Worm (Caenorhabditis elegans): ENCODE results near the gene M163.11.
A peak's percentile ranks its signal among the peaks of the same experiment; 100 is the strongest.

Gene M163.11

DNA sequence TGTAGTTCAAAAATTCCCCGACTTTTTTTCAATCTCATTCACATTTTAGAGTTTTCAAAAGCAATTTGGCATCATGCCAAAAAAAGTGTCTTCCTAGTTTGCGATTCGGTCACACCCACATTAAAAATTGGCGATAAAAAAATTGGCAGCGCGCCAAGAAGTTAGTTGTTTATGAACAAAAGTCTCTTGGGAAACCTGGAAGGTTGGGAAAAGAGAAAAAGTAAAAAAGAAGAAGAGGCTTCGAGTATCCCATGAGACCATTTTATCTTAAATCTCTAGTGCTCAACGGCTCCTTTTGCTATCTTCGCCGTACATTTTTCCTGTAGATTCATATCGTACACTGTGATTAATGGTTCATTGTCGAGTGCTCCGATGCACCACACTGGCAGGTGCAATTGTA, 8.7 kb downstream of the M163.11 start:
- TF ChIP-seq unc-30 (tag; optimal IDR thresholded peaks at IDR 0.05) (no peak), unc-62 (GFP tag; optimal IDR thresholded peaks at IDR 0.05) (no peak), mep-1 (tag; optimal IDR thresholded peaks at IDR 0.05) (no peak), C16A3.4 (tag; optimal IDR thresholded peaks at IDR 0.05) (no peak), pag-3 (tag; optimal IDR thresholded peaks at IDR 0.05; ENCODE audit: borderline replicate concordance, insufficient read depth) (no peak), nhr-11 (tag; optimal IDR thresholded peaks at IDR 0.05) (no peak), fkh-4 (tag; optimal IDR thresholded peaks at IDR 0.05; ENCODE audit: borderline replicate concordance) (no peak), elt-3 (tag; optimal IDR thresholded peaks at IDR 0.05) (no peak), mab-9 (GFP tag; IDR thresholded peaks at IDR 0.05) (no peak), lin-39 (tag; optimal IDR thresholded peaks at IDR 0.05) (no peak), nhr-12 (tag; optimal IDR thresholded peaks at IDR 0.05) (no peak), isw-1 (GFP tag; IDR thresholded peaks at IDR 0.05) (no peak), snpc-4 (tag; optimal IDR thresholded peaks at IDR 0.05) (no peak), ceh-88 (GFP tag; IDR thresholded peaks at IDR 0.05) (no peak)

DNA sequence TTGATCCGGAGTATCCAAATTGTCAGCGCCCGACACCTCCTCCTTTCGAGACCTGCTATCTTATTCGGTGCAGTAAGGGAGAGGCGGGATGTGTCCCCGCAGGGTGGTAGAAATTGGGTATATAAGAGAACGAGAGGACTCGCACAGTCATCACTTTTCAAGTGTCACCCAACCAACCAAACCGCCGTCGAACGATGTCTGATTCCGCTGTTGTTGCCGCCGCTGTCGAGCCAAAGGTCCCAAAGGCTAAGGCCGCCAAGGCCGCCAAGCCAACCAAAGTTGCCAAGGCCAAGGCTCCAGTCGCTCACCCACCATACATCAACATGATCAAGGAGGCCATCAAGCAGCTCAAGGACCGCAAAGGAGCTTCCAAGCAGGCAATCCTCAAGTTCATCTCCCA, 10.8 kb downstream of the M163.11 start, which contains the start of gene his-24:
Gene his-24 (plus strand): TSS at position 150 of the 400 bp plus-strand sequence.
- no peak for TF ChIP-seq unc-30 (tag; optimal IDR thresholded peaks at IDR 0.05)
- TF ChIP-seq zip-4 (GFP tag; optimal IDR thresholded peaks at IDR 0.05): no peak
- no peak for TF ChIP-seq nhr-237 (tag; optimal IDR thresholded peaks at IDR 0.05)
- peak; percentile 89 for TF ChIP-seq lin-14 (GFP tag; optimal IDR thresholded peaks at IDR 0.05)
- TF ChIP-seq ceh-8 (GFP tag; optimal IDR thresholded peaks at IDR 0.05): peak; percentile 52
- peak; percentile 18 for TF ChIP-seq pax-3 (tag; optimal IDR thresholded peaks at IDR 0.05)
- no peak for TF ChIP-seq Y116A8C.19 (tag; optimal IDR thresholded peaks at IDR 0.05; ENCODE audit: borderline replicate concordance)
- TF ChIP-seq aha-1 (tag; optimal IDR thresholded peaks at IDR 0.05): no peak
- TF ChIP-seq hlh-4 (tag; optimal IDR thresholded peaks at IDR 0.05): no peak
- TF ChIP-seq lsy-2 (tag; optimal IDR thresholded peaks at IDR 0.05): peak; percentile 52 to 66
- TF ChIP-seq lin-35 (GFP tag; optimal IDR thresholded peaks at IDR 0.05): peak; percentile 39 to 73
- no peak for TF ChIP-seq ceh-63 (GFP tag; optimal IDR thresholded peaks at IDR 0.05)
- no peak for TF ChIP-seq aly-2 (tag; optimal IDR thresholded peaks at IDR 0.05)
- TF ChIP-seq dsc-1 (tag; optimal IDR thresholded peaks at IDR 0.05): peak; percentile 58
- no peak for TF ChIP-seq ces-1 (GFP tag; optimal IDR thresholded peaks at IDR 0.05)
- TF ChIP-seq swsn-7 (tag; optimal IDR thresholded peaks at IDR 0.05): peak; percentile 97
- TF ChIP-seq C16A3.4 (tag; optimal IDR thresholded peaks at IDR 0.05): peak; percentile 80
- no peak for TF ChIP-seq tlp-1 (tag; optimal IDR thresholded peaks at IDR 0.05)
- TF ChIP-seq nhr-19 (GFP tag; conservative IDR thresholded peaks at IDR 0.05): peak; percentile 75
- TF ChIP-seq vab-15 (tag; optimal IDR thresholded peaks at IDR 0.05): peak; percentile 40
- TF ChIP-seq nhr-90 (tag; optimal IDR thresholded peaks at IDR 0.05; ENCODE audit: poor library complexity): peak; percentile 62
- peak; percentile 5 for TF ChIP-seq blmp-1 (tag; optimal IDR thresholded peaks at IDR 0.05)
- TF ChIP-seq mep-1 (tag; optimal IDR thresholded peaks at IDR 0.05): peak; percentile 35
- peak; percentile 12 for TF ChIP-seq fos-1 (tag; optimal IDR thresholded peaks at IDR 0.05)
- TF ChIP-seq efl-3 (GFP tag; optimal IDR thresholded peaks at IDR 0.05): peak; percentile 39
- TF ChIP-seq unc-130 (tag; optimal IDR thresholded peaks at IDR 0.05): no peak
- TF ChIP-seq grh-1 (GFP tag; IDR thresholded peaks at IDR 0.05): peak; percentile 68
- TF ChIP-seq unc-86 (tag; optimal IDR thresholded peaks at IDR 0.05): peak; percentile 51
- peak in 2 of 3 experiments; percentile 27 to 49 for TF ChIP-seq dpl-1 (GFP tag; optimal IDR thresholded peaks at IDR 0.05)
- peak; percentile 45 to 87 (median 48) for TF ChIP-seq ceh-82 (tag; optimal IDR thresholded peaks at IDR 0.05)
- no peak; the same call in 1 of the 2 replicates for TF ChIP-seq isw-1 (GFP tag; IDR thresholded peaks at IDR 0.05)
- TF ChIP-seq nhr-85 (tag): peak; percentile 85
- peak; percentile 75 for TF ChIP-seq rnt-1 (tag; optimal IDR thresholded peaks at IDR 0.05)
- TF ChIP-seq lin-13 (GFP tag; optimal IDR thresholded peaks at IDR 0.05): peak; percentile 52
- peak; percentile 83 for TF ChIP-seq jun-1 (tag; optimal IDR thresholded peaks at IDR 0.05)
- TF ChIP-seq ztf-4 (tag; optimal IDR thresholded peaks at IDR 0.05): no peak
- no peak for TF ChIP-seq lir-3 (tag; optimal IDR thresholded peaks at IDR 0.05; ENCODE audit: poor library complexity)
- TF ChIP-seq efl-1 (optimal IDR thresholded peaks at IDR 0.05): peak; percentile 46 to 48
- TF ChIP-seq efl-1 (GFP tag; optimal IDR thresholded peaks at IDR 0.05 in 1 of 2): peak in 1 of 2 experiments; percentile 53
- TF ChIP-seq sup-37 (GFP tag; optimal IDR thresholded peaks at IDR 0.05): peak; percentile 43
- no peak for TF ChIP-seq elt-2 (tag; optimal IDR thresholded peaks at IDR 0.05)
